Worm (Caenorhabditis elegans) whole organism, L4 larva: ENCODE data around the gene clec-29.

ENCODE experiments used
- aha-1 ChIP-seq: fragments of 150-350 bp; peaks from one replicate; lab custom pipeline; 2014; ENCODE audit warnings: missing biosample characterization, missing genetic modification characterization
- ama-1 ChIP-seq: fragments of 150-350 bp; optimal IDR thresholded peaks from 2 replicates; lab custom pipeline; 2014; ENCODE audit warnings: inconsistent platforms, mixed read lengths
- ceh-28 ChIP-seq: fragments of 150-350 bp; optimal IDR thresholded peaks from 2 replicates; lab custom pipeline; 2014; ENCODE audit warnings: missing biosample characterization, missing genetic modification reagents, missing genetic modification characterization
- mes-2 ChIP-seq: sonication (generic microtip); optimal IDR thresholded peaks from 2 replicates; lab custom pipeline; 2016; ENCODE audit warnings: missing genotype, mild to moderate bottlenecking, missing genetic modification characterization, missing compliant biosample characterization; ENCODE audit not compliant: poor library complexity, severe bottlenecking
- nhr-11 ChIP-seq: fragments of 150-350 bp; optimal IDR thresholded peaks from 2 replicates; lab custom pipeline; 2014; ENCODE audit warnings: missing biosample characterization, missing genetic modification characterization
- skn-1 ChIP-seq: fragments of 150-350 bp; optimal IDR thresholded peaks from 2 replicates; lab custom pipeline; 2014; ENCODE audit warnings: missing biosample characterization, missing genetic modification characterization
- unc-130 ChIP-seq: sonication (generic microtip); optimal IDR thresholded peaks from 2 replicates; lab custom pipeline; 2016; ENCODE audit warnings: missing genetic modification reagents, missing genetic modification characterization, missing compliant biosample characterization

ce11 chrV:16778540-16779280, 39.7 kb upstream of the clec-29 start:
- TF ChIP-seq skn-1 (tag; lab: Kevin White, UChicago) (no peak), ceh-28 (tag; lab: Kevin White, UChicago) (no peak), aha-1 (tag; lab: Kevin White, UChicago) (no peak), mes-2 (no peak), unc-130 (GFP tag; lab: Kevin White, UChicago) (no peak), ama-1 (no peak), nhr-11 (tag; lab: Kevin White, UChicago) (no peak)
